Worm (Caenorhabditis elegans) whole organism, L1 larva: ENCODE results near the gene hlh-25.

Source experiments
- C16A3.4 ChIP-seq: fragments of 150-350 bp; optimal IDR thresholded peaks from 2 replicates; lab custom pipeline; 2014; ENCODE audit warnings: missing biosample characterization, missing genetic modification characterization
- F16B12.6 ChIP-seq: fragments of 150-350 bp; optimal IDR thresholded peaks from 2 replicates; lab custom pipeline; 2014; ENCODE audit warnings: missing biosample characterization, missing genetic modification characterization
- aha-1 ChIP-seq: fragments of 150-350 bp; optimal IDR thresholded peaks from 2 replicates; lab custom pipeline; 2014; ENCODE audit warnings: missing biosample characterization, missing genetic modification characterization
- blmp-1 ChIP-seq: fragments of 150-350 bp; optimal IDR thresholded peaks from 2 replicates; lab custom pipeline; 2014; ENCODE audit warnings: missing biosample characterization, missing genetic modification characterization
- ceh-8 ChIP-seq: fragments of 200-800 bp; sonication (Bioruptor generic); optimal IDR thresholded peaks from 2 replicates; lab custom pipeline; 2018; ENCODE audit warnings: mild to moderate bottlenecking, missing genetic modification characterization, moderate library complexity, missing compliant biosample characterization
- ceh-88 ChIP-seq: fragments of 200-800 bp; sonication (Bioruptor generic); IDR thresholded peaks from 2 replicates; pipeline ENCODE4 v1.3.6; 2022; ENCODE audit warnings: missing genetic modification characterization, missing compliant biosample characterization
- ceh-90 ChIP-seq: sonication (generic microtip); optimal IDR thresholded peaks from 2 replicates; lab custom pipeline; 2016; ENCODE audit warnings: missing genetic modification characterization, missing compliant biosample characterization
- ces-1 ChIP-seq: fragments of 150-350 bp; optimal IDR thresholded peaks from 2 replicates; lab custom pipeline; 2014; ENCODE audit warnings: missing biosample characterization, missing genetic modification reagents, missing genetic modification characterization
- dpl-1 ChIP-seq, 3 experiments: fragments of 150-350 bp in 2 of 3; sonication (generic microtip) in 1 of 3; optimal IDR thresholded peaks; 2 replicates each; lab custom pipeline; 2014 to 2017; ENCODE audit warnings: missing biosample characterization in 3 of 3, missing genetic modification characterization in 3 of 3, missing genetic modification reagents in 3 of 3
- efl-3 ChIP-seq: fragments of 200-800 bp; sonication (Bioruptor generic); optimal IDR thresholded peaks from 2 replicates; lab custom pipeline; 2018; ENCODE audit warnings: mild to moderate bottlenecking, missing genetic modification characterization, missing compliant biosample characterization
- egl-13 ChIP-seq: sonication (generic microtip); optimal IDR thresholded peaks from 2 replicates; lab custom pipeline; 2016; ENCODE audit warnings: missing genotype, missing genetic modification reagents, missing genetic modification characterization, missing compliant biosample characterization
- ets-5 ChIP-seq: fragments of 200-800 bp; sonication (Bioruptor generic); IDR thresholded peaks from 2 replicates; pipeline ENCODE4 v1.3.6; 2022; ENCODE audit warnings: missing genetic modification characterization, missing compliant biosample characterization
- fkh-10 ChIP-seq: sonication (generic microtip); optimal IDR thresholded peaks from 2 replicates; lab custom pipeline; 2017; ENCODE audit warnings: missing biosample characterization, missing genetic modification reagents, missing genetic modification characterization
- fkh-8 ChIP-seq: sonication (generic microtip); optimal IDR thresholded peaks from 2 replicates; lab custom pipeline; 2016; ENCODE audit warnings: mild to moderate bottlenecking, missing genetic modification characterization, missing compliant biosample characterization
- fos-1 ChIP-seq: fragments of 150-350 bp; optimal IDR thresholded peaks from 2 replicates; lab custom pipeline; 2014; ENCODE audit warnings: missing biosample characterization, missing genetic modification characterization
- hlh-17 ChIP-seq: fragments of 200-800 bp; sonication (Bioruptor generic); optimal IDR thresholded peaks from 2 replicates; lab custom pipeline; 2018; ENCODE audit warnings: missing genetic modification characterization, mild to moderate bottlenecking, missing compliant biosample characterization, moderate library complexity, borderline replicate concordance
- hlh-4 ChIP-seq: sonication (generic microtip); optimal IDR thresholded peaks from 2 replicates; lab custom pipeline; 2016; ENCODE audit warnings: mild to moderate bottlenecking, missing genetic modification characterization, missing compliant biosample characterization
- hpl-2 ChIP-seq: fragments of 150-350 bp; optimal IDR thresholded peaks from 2 replicates; lab custom pipeline; 2014; ENCODE audit warnings: missing biosample characterization, missing genetic modification reagents, missing genetic modification characterization
- irx-1 ChIP-seq: sonication (generic microtip); optimal IDR thresholded peaks from 2 replicates; lab custom pipeline; 2016; ENCODE audit warnings: missing genetic modification characterization, missing compliant biosample characterization
- isw-1 ChIP-seq: fragments of 200-800 bp; sonication (Bioruptor generic); IDR thresholded peaks from 2 replicates; pipeline ENCODE4 v1.3.6; 2022; ENCODE audit warnings: missing genetic modification characterization, missing compliant biosample characterization
- lin-14 ChIP-seq: fragments of 200-800 bp; sonication (Bioruptor generic); optimal IDR thresholded peaks from 2 replicates; lab custom pipeline; 2018; ENCODE audit warnings: mild to moderate bottlenecking, missing genetic modification characterization, moderate library complexity, missing compliant biosample characterization
- lin-15B ChIP-seq: fragments of 150-350 bp; sonication (generic microtip); optimal IDR thresholded peaks from 3 replicates; lab custom pipeline; 2014; ENCODE audit warnings: missing biosample characterization, missing genetic modification characterization
- lin-35 ChIP-seq, 2 experiments: fragments of 150-350 bp; optimal IDR thresholded peaks; 2 replicates each; lab custom pipeline; 2014; ENCODE audit warnings: missing biosample characterization in 2 of 2, missing genetic modification characterization in 2 of 2, missing genetic modification reagents in 2 of 2
- lsy-2 ChIP-seq, 2 experiments: fragments of 150-350 bp; optimal IDR thresholded peaks; 2 replicates each; lab custom pipeline; 2014; ENCODE audit warnings: missing biosample characterization in 2 of 2, missing genetic modification characterization in 2 of 2
- mef-2 ChIP-seq: fragments of 150-350 bp; optimal IDR thresholded peaks from 2 replicates; lab custom pipeline; 2014; ENCODE audit warnings: missing biosample characterization, missing genetic modification characterization
- mep-1 ChIP-seq: fragments of 150-350 bp; optimal IDR thresholded peaks from 2 replicates; lab custom pipeline; 2014; ENCODE audit warnings: missing biosample characterization, missing genetic modification characterization
- nhr-12 ChIP-seq: sonication (generic microtip); optimal IDR thresholded peaks from 2 replicates; lab custom pipeline; 2017; ENCODE audit warnings: missing biosample characterization, missing genetic modification characterization
- nhr-28 ChIP-seq: fragments of 150-350 bp; optimal IDR thresholded peaks from 2 replicates; lab custom pipeline; 2014; ENCODE audit warnings: missing biosample characterization, missing genetic modification characterization
- nhr-47 ChIP-seq: sonication (generic microtip); optimal IDR thresholded peaks from 2 replicates; lab custom pipeline; 2016; ENCODE audit warnings: mild to moderate bottlenecking, missing genetic modification characterization, moderate library complexity, missing compliant biosample characterization
- nhr-71 ChIP-seq: sonication (generic microtip); optimal IDR thresholded peaks from 2 replicates; lab custom pipeline; 2016; ENCODE audit warnings: mild to moderate bottlenecking, missing genetic modification characterization, moderate library complexity, missing compliant biosample characterization
- nhr-77 ChIP-seq: fragments of 150-350 bp; optimal IDR thresholded peaks from 2 replicates; lab custom pipeline; 2014; ENCODE audit warnings: missing biosample characterization, missing genetic modification characterization
- nhr-85 ChIP-seq: sonication (generic microtip); peaks from one replicate; lab custom pipeline; 2016; ENCODE audit warnings: missing genetic modification characterization, inconsistent platforms, missing compliant biosample characterization
- pag-3 ChIP-seq: sonication (generic microtip); optimal IDR thresholded peaks from 2 replicates; lab custom pipeline; 2017; ENCODE audit warnings: missing genetic modification characterization, mild to moderate bottlenecking, missing compliant biosample characterization, antibody characterized with exemption, borderline replicate concordance; ENCODE audit not compliant: insufficient read depth
- pax-3 ChIP-seq: fragments of 200-800 bp; sonication (Bioruptor generic); optimal IDR thresholded peaks from 2 replicates; lab custom pipeline; 2018; ENCODE audit warnings: mild to moderate bottlenecking, missing genetic modification characterization, moderate library complexity, missing compliant biosample characterization
- skn-1 ChIP-seq: fragments of 150-350 bp; optimal IDR thresholded peaks from 2 replicates; lab custom pipeline; 2014; ENCODE audit warnings: missing biosample characterization, missing genetic modification characterization
- snu-23 ChIP-seq: sonication (generic microtip); optimal IDR thresholded peaks from 2 replicates; lab custom pipeline; 2016; ENCODE audit warnings: missing genetic modification characterization, missing compliant biosample characterization
- sptf-1 ChIP-seq: fragments of 150-350 bp; optimal IDR thresholded peaks from 2 replicates; lab custom pipeline; 2014; ENCODE audit warnings: missing biosample characterization, missing genetic modification characterization
- tbx-2 ChIP-seq: sonication (generic microtip); optimal IDR thresholded peaks from 2 replicates; lab custom pipeline; 2016; ENCODE audit warnings: missing genetic modification characterization, missing compliant biosample characterization
- tlp-1 ChIP-seq: fragments of 150-350 bp; optimal IDR thresholded peaks from 2 replicates; lab custom pipeline; 2014; ENCODE audit warnings: missing biosample characterization, missing genetic modification characterization
- unc-86 ChIP-seq: sonication (generic microtip); optimal IDR thresholded peaks from 2 replicates; lab custom pipeline; 2016; ENCODE audit warnings: missing genetic modification characterization, missing compliant biosample characterization
- unc-98 ChIP-seq: fragments of 200-800 bp; sonication (Bioruptor generic); IDR thresholded peaks from 2 replicates; pipeline ENCODE4 v1.3.6; 2022; ENCODE audit warnings: missing genetic modification characterization, missing compliant biosample characterization
- xbp-1 ChIP-seq: sonication (generic microtip); optimal IDR thresholded peaks from 2 replicates; lab custom pipeline; 2016; ENCODE audit warnings: missing genetic modification characterization, missing compliant biosample characterization
- zag-1 ChIP-seq: fragments of 150-350 bp; optimal IDR thresholded peaks from 2 replicates; lab custom pipeline; 2014; ENCODE audit warnings: missing biosample characterization, missing genetic modification characterization
- zip-4 ChIP-seq: fragments of 200-800 bp; sonication (Bioruptor generic); optimal IDR thresholded peaks from 2 replicates; lab custom pipeline; 2018; ENCODE audit warnings: mild to moderate bottlenecking, missing genetic modification characterization, moderate library complexity, missing compliant biosample characterization
- ztf-11 ChIP-seq, 2 experiments: sonication (generic microtip); optimal IDR thresholded peaks; 2 replicates each; lab custom pipeline; 2016 to 2017; ENCODE audit warnings: missing genetic modification characterization in 2 of 2, missing biosample characterization in 1 of 2, missing compliant biosample characterization in 1 of 2

hlh-25 gene

ce11 chrII:5497541-5497940, 37.5 kb upstream of the hlh-25 start:
- TF ChIP-seq fkh-8 (no peak), nhr-28 (no peak), nhr-85 (tag; lab: Kevin White, UChicago) (peak; percentile 26)
- TF ChIP-seq, all 84 proteins: peak for 1

DNA sequence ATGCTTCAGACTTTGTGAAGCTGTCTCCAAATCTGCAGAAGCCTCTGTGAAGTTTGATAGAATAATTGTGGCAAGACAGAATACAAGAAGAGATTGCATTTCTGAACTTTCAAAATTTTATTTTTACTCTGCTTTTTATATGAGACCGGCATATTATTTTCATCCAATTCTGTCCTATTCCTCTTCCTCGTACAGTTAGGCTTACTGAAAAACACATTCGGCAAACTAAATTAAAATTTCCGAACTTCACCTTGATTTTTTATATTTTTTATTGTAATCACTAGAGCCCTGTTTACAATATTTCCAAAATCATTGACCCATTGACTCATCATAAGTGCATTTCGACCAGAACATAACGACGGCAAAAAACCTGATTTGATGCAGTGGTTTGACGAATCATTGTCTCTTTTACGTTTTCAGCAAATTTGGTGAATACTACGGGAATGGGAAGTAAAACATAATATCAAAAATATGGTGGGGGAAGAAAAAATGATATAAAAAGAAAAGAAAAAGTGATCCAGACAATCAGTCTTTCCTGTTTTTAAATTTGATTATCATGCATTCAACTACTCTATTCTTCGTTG, 36.8 kb upstream of the hlh-25 start, which contains the start of the genes suex-1 and F12A10.9:
Gene suex-1 (minus strand): TSS at position 101 of the 584 bp plus-strand sequence.
Gene F12A10.9 (plus strand): TSS at position 534 of the 584 bp plus-strand sequence.
- TF ChIP-seq xbp-1 (tag; lab: Kevin White, UChicago) (no peak), fkh-8 (no peak), nhr-12 (tag; lab: Kevin White, UChicago) (no peak), pag-3 (tag; lab: Kevin White, UChicago) (no peak), efl-3 (GFP tag; lab: Kevin White, UChicago) (no peak), aha-1 (tag; lab: Kevin White, UChicago) (no peak), snu-23 (GFP tag; lab: Kevin White, UChicago) (no peak), fos-1 (tag; lab: Kevin White, UChicago) (no peak), zag-1 (no peak), lin-15B (tag; lab: Kevin White, UChicago) (no peak), tbx-2 (tag; lab: Kevin White, UChicago) (no peak), ces-1 (no peak), fkh-10 (GFP tag; lab: Kevin White, UChicago) (no peak), ceh-88 (GFP tag; lab: Robert Waterston, UW) (no peak)

DNA sequence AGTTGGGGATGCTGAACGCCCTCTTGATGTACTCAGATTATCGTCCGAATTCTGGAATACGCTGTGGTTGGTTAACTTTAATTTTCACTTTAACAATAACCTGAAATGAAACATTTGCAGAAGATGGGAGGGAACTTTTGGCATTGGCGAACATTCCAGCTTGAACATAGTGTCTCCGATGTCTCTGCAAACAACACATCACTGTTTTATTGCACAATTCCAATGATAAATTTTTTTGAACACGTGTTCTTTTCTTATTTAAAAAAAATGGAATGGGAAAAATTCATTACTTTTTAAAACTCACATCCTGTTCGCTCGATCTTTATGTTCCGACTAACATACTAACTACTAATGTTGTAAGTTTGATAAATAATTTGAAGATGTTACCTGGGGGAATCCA, 34.6 kb upstream of the hlh-25 start, which contains the start of gene fzy-1:
Gene fzy-1 (plus strand): TSS at position 301 of the 400 bp plus-strand sequence.
- TF ChIP-seq hlh-17 (no peak), skn-1 (tag; lab: Kevin White, UChicago) (no peak)

DNA sequence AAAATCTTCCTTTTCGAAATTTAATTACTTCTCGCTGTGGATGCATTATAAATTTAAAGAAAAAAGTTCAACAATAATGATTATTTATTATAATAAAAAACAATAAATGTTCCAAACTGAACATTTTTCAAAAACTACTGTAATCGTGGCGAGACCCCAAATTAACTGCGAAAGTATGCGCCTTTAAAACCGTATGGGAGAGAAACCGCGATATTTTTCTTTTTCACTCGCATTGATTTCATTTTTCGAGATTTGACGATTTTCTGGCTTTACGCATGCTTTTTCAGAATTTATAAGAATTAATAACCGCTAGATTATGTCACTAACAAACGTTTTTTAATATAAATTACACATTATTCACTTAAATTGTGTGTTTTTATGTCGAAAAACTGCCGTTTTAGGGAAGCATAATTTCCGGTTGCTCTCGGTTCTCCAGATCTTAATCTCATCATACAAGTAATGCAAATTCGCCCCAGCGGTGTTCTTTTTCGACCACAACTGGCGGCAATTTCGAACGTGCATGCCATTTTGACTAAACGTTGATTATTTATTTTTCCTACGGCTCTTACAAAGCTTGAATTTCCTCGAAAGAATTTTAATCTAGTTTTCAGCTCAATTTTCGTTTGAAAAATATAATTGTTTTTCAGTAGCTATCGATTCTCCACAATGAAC, 33.9 kb upstream of the hlh-25 start, which contains the start of gene F12A10.8:
Gene F12A10.8 (minus strand): TSS at position 79 of the 672 bp plus-strand sequence.
- TF ChIP-seq tbx-2 (tag; lab: Kevin White, UChicago) = no peak
- TF ChIP-seq snu-23 (GFP tag; lab: Kevin White, UChicago) = peak; percentile 24
- TF ChIP-seq blmp-1 (tag; lab: Kevin White, UChicago) = peak; percentile 55
- peak; percentile 29 for TF ChIP-seq lin-14 (GFP tag; lab: Kevin White, UChicago)
- TF ChIP-seq nhr-71 (tag; lab: Kevin White, UChicago) = no peak
- no peak for TF ChIP-seq egl-13 (tag; lab: Kevin White, UChicago)
- TF ChIP-seq isw-1 (GFP tag; lab: Robert Waterston, UW) = no peak
- TF ChIP-seq pax-3 (tag; lab: Kevin White, UChicago) = no peak
- no peak for TF ChIP-seq sptf-1 (tag; lab: Kevin White, UChicago)
- peak; percentile 30 for TF ChIP-seq F16B12.6 (tag; lab: Kevin White, UChicago)
- TF ChIP-seq ets-5 = no peak
- no peak for TF ChIP-seq tlp-1 (tag; lab: Kevin White, UChicago)
- TF ChIP-seq dpl-1 (GFP tag; optimal IDR thresholded peaks at IDR 0.05; lab: Kevin White, UChicago) = peak; percentile 67 to 87 (median 79)
- no peak for TF ChIP-seq hlh-4 (tag; lab: Kevin White, UChicago)
- TF ChIP-seq ceh-90 = no peak
- TF ChIP-seq C16A3.4 (tag; lab: Kevin White, UChicago) = no peak
- TF ChIP-seq mef-2 (tag; lab: Kevin White, UChicago) = no peak
- no peak for TF ChIP-seq fkh-10 (GFP tag; lab: Kevin White, UChicago)
- TF ChIP-seq lin-35 (GFP tag; optimal IDR thresholded peaks at IDR 0.05; lab: Kevin White, UChicago) = peak; percentile 75 to 92
- no peak for TF ChIP-seq ztf-11 (tag; optimal IDR thresholded peaks at IDR 0.05; lab: Kevin White, UChicago)
- peak; percentile 46 for TF ChIP-seq mep-1 (tag; lab: Kevin White, UChicago)
- TF ChIP-seq hpl-2 (GFP tag; lab: Kevin White, UChicago) = no peak
- no peak for TF ChIP-seq irx-1 (tag; lab: Kevin White, UChicago)
- TF ChIP-seq unc-86 (tag; lab: Kevin White, UChicago) = no peak
- no peak for TF ChIP-seq unc-98 (GFP tag; lab: Robert Waterston, UW)
- TF ChIP-seq lsy-2 (tag; optimal IDR thresholded peaks at IDR 0.05; lab: Kevin White, UChicago) = peak in 1 of 2 experiments; percentile 68
- TF ChIP-seq zip-4 (GFP tag; lab: Kevin White, UChicago) = no peak
- TF ChIP-seq nhr-47 (tag; lab: Kevin White, UChicago) = no peak
- no peak for TF ChIP-seq ceh-8 (GFP tag; lab: Kevin White, UChicago)
- TF ChIP-seq skn-1 (tag; lab: Kevin White, UChicago) = peak; percentile 17
- TF ChIP-seq ceh-88 (GFP tag; lab: Robert Waterston, UW) = no peak
- no peak for TF ChIP-seq nhr-77 (tag; lab: Kevin White, UChicago)
- peak; percentile 67 for TF ChIP-seq lin-15B (tag; lab: Kevin White, UChicago)
